Fruit fly (Drosophila melanogaster): ENCODE measurements around the gene Regnase-1.

DNA sequence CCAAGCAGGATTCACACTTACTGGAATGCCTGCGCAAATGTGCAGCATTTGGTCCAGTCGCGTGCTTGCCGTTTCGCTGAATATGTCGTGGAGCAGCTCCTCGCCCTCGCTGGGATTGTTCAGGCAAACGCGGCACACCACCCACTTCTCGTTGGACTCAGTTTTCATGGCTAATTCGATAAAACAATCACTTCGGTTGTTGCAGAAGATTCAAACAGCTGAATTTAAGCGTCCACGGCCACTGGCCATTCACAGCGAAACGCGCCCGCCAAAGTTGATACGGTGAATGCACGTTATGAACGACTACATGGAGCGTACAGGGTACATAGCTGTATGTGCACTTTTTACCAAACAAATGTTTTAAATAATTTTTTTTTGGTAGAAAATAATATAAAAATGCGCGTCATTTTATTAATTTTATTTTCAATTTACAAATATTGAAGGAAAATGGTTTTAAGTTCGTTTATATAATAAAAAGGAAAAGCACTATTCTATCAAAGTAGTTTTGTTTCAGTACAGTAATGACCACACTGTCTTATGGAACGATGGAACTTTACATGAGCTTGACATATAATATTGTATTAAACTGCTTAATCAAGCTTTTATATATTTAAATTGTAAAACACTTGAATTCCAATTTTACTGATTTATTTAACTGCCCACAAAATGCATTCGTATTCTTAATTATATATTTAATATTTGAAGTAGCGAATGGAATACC is 4.7 kb downstream of the Regnase-1 start, which contains the start of gene trem:
- TF ChIP-seq caup (GFP tag; optimal IDR thresholded peaks at IDR 0.05; ENCODE audit: severe bottlenecking) (peak; percentile 58), Rfx (GFP tag; IDR thresholded peaks at IDR 0.05) (peak; percentile 76), schlank (tag; optimal IDR thresholded peaks at IDR 0.05) (no peak), cas (GFP tag; IDR thresholded peaks at IDR 0.05) (no peak), HmgD (GFP tag; optimal IDR thresholded peaks at IDR 0.05) (no peak), lab (GFP tag; optimal IDR thresholded peaks at IDR 0.05) (no peak), Abd-B (GFP tag; optimal IDR thresholded peaks at IDR 0.05) (peak; percentile 82)
